Fruit fly (Drosophila melanogaster): Measurements from ENCODE around the gene CG6333.

The CG6333 gene

dm6 chr3L:17513893-17514616 is 28.0 kb upstream of the CG6333 start, which contains the start of the genes U4-U6-60K and CG7564 (continued):
- TF ChIP-seq jigr1 (GFP tag; IDR thresholded peaks at IDR 0.05): peak; percentile 24; the same call in 1 of the 3 replicates
- no peak for TF ChIP-seq org-1 (GFP tag; optimal IDR thresholded peaks at IDR 0.05)
- peak; percentile 19 for TF ChIP-seq CG8388 (GFP tag; optimal IDR thresholded peaks at IDR 0.05)
- no peak for TF ChIP-seq CG10431 (GFP tag; optimal IDR thresholded peaks at IDR 0.05)
- TF ChIP-seq caup (GFP tag; optimal IDR thresholded peaks at IDR 0.05; ENCODE audit: severe bottlenecking): peak; percentile 57
- peak; percentile 70 for TF ChIP-seq kay (GFP tag; optimal IDR thresholded peaks at IDR 0.05)
- no peak for TF ChIP-seq so (GFP tag; IDR thresholded peaks at IDR 0.05)
- no peak for TF ChIP-seq CG7271 (tag; optimal IDR thresholded peaks at IDR 0.05)
- TF ChIP-seq CG6683 (GFP tag; optimal IDR thresholded peaks at IDR 0.05): peak; percentile 37
- TF ChIP-seq hth (optimal IDR thresholded peaks at IDR 0.05): no peak
- TF ChIP-seq Spps (tag; optimal IDR thresholded peaks at IDR 0.05): no peak
- TF ChIP-seq fd64A (GFP tag; optimal IDR thresholded peaks at IDR 0.05): no peak
- no peak for TF ChIP-seq HmgD (GFP tag; optimal IDR thresholded peaks at IDR 0.05)
- TF ChIP-seq Sox100B (GFP tag; optimal IDR thresholded peaks at IDR 0.05): no peak
- peak; percentile 50 for TF ChIP-seq CG8290 (GFP tag; optimal IDR thresholded peaks at IDR 0.05)
- peak in 1 of 2 experiments; percentile 76 for TF ChIP-seq CG8290 (tag; optimal IDR thresholded peaks at IDR 0.05)
- TF ChIP-seq CG13296 (GFP tag; optimal IDR thresholded peaks at IDR 0.05): no peak
- peak; percentile 96 for TF ChIP-seq nerfin-2 (GFP tag; IDR thresholded peaks at IDR 0.05; ENCODE audit: partially characterized antibody)
- peak; percentile 87 for TF ChIP-seq hbn (GFP tag; IDR thresholded peaks at IDR 0.05; ENCODE audit: partially characterized antibody)
- TF ChIP-seq dan (GFP tag; IDR thresholded peaks at IDR 0.05): no peak
- TF ChIP-seq CG42726 (GFP tag; IDR thresholded peaks at IDR 0.05; ENCODE audit: partially characterized antibody): peak; percentile 98
- peak; percentile 48 to 63 for TF ChIP-seq dpn (GFP tag; optimal IDR thresholded peaks at IDR 0.05)
- no peak for TF ChIP-seq Dfd (GFP tag; optimal IDR thresholded peaks at IDR 0.05)
- no peak for TF ChIP-seq fd3F (GFP tag; optimal IDR thresholded peaks at IDR 0.05)
- no peak for TF ChIP-seq aop (GFP tag; IDR thresholded peaks at IDR 0.05)
- peak; percentile 33 for TF ChIP-seq B-H2 (GFP tag; optimal IDR thresholded peaks at IDR 0.05)
- TF ChIP-seq tgo (GFP tag; IDR thresholded peaks at IDR 0.05): peak; percentile 43
- TF ChIP-seq fru (optimal IDR thresholded peaks at IDR 0.05): no peak
- peak; percentile 98 for TF ChIP-seq amos (GFP tag; IDR thresholded peaks at IDR 0.05; ENCODE audit: partially characterized antibody)
- no peak for TF ChIP-seq usp (GFP tag; optimal IDR thresholded peaks at IDR 0.05)
- TF ChIP-seq sim (GFP tag; IDR thresholded peaks at IDR 0.05): no peak
- peak; percentile 61 for TF ChIP-seq HmgZ (tag; optimal IDR thresholded peaks at IDR 0.05)
- peak; percentile 61 for TF ChIP-seq grau (tag; optimal IDR thresholded peaks at IDR 0.05)
- peak; percentile 81 for TF ChIP-seq CG2120 (GFP tag; optimal IDR thresholded peaks at IDR 0.05)
- peak; percentile 51 for TF ChIP-seq CG15601 (tag; optimal IDR thresholded peaks at IDR 0.05)
- peak; percentile 52 for TF ChIP-seq CG17912 (GFP tag; optimal IDR thresholded peaks at IDR 0.05)
- no peak for TF ChIP-seq Ravus (GFP tag; IDR thresholded peaks at IDR 0.05)
- peak; percentile 76 for TF ChIP-seq CG16815 (GFP tag; optimal IDR thresholded peaks at IDR 0.05)
- TF ChIP-seq ato (GFP tag; IDR thresholded peaks at IDR 0.05; ENCODE audit: partially characterized antibody): peak; percentile 84
- TF ChIP-seq schlank (tag; optimal IDR thresholded peaks at IDR 0.05): no peak
- TF ChIP-seq Ets65A (GFP tag): peak; percentile 95
- peak; percentile 69 for TF ChIP-seq seq (GFP tag; IDR thresholded peaks at IDR 0.05)
- TF ChIP-seq hkb (optimal IDR thresholded peaks at IDR 0.05): peak; percentile 61
- no peak for TF ChIP-seq hkb (GFP tag; IDR thresholded peaks at IDR 0.05)
- TF ChIP-seq ab (GFP tag; optimal IDR thresholded peaks at IDR 0.05): no peak
- peak; percentile 28 for TF ChIP-seq CG1233 (GFP tag; optimal IDR thresholded peaks at IDR 0.05)
- peak; percentile 63 for TF ChIP-seq chn (GFP tag; optimal IDR thresholded peaks at IDR 0.05)
- TF ChIP-seq sima (GFP tag; optimal IDR thresholded peaks at IDR 0.05): no peak
- TF ChIP-seq CG11723 (GFP tag; optimal IDR thresholded peaks at IDR 0.05): peak; percentile 45
- peak; percentile 32 for TF ChIP-seq CG10979 (tag; optimal IDR thresholded peaks at IDR 0.05)
- no peak for TF ChIP-seq crol (GFP tag; IDR thresholded peaks at IDR 0.05)

All from whole organism, embryonic.